Worm (Caenorhabditis elegans) whole organism, late embryonic: ENCODE measurements around the gene H12I19.115.

Experiments
- C08G9.2 ChIP-seq: sonication (generic microtip); optimal IDR thresholded peaks from 2 replicates; lab custom pipeline; 2016; ENCODE audit warnings: mild to moderate bottlenecking, missing genetic modification characterization, moderate library complexity, missing compliant biosample characterization
- C38D4.7 ChIP-seq: fragments of 200-800 bp; sonication (Bioruptor generic); optimal IDR thresholded peaks from 2 replicates; lab custom pipeline; 2018; ENCODE audit warnings: mild to moderate bottlenecking, missing genetic modification characterization, moderate library complexity, missing compliant biosample characterization
- T23F11.4 ChIP-seq: fragments of 200-800 bp; sonication (Bioruptor generic); optimal IDR thresholded peaks from 2 replicates; lab custom pipeline; 2018; ENCODE audit warnings: mild to moderate bottlenecking, missing genetic modification characterization, missing compliant biosample characterization
- ama-1 ChIP-seq: fragments of 150-350 bp; optimal IDR thresholded peaks from 2 replicates; lab custom pipeline; 2014
- ceh-14 ChIP-seq: sonication (generic microtip); optimal IDR thresholded peaks from 2 replicates; lab custom pipeline; 2016; ENCODE audit warnings: missing genotype, missing genetic modification characterization, missing compliant biosample characterization
- ceh-2 ChIP-seq: sonication (generic microtip); optimal IDR thresholded peaks from 2 replicates; lab custom pipeline; 2016; ENCODE audit warnings: missing genotype, missing genetic modification characterization, missing compliant biosample characterization
- ceh-22 ChIP-seq: sonication (generic microtip); optimal IDR thresholded peaks from 2 replicates; lab custom pipeline; 2017; ENCODE audit warnings: missing biosample characterization, missing genetic modification characterization
- ceh-24 ChIP-seq: sonication (generic microtip); optimal IDR thresholded peaks from 2 replicates; lab custom pipeline; 2016; ENCODE audit warnings: mild to moderate bottlenecking, missing genetic modification characterization, missing compliant biosample characterization
- ceh-31 ChIP-seq: sonication (generic microtip); optimal IDR thresholded peaks from 2 replicates; lab custom pipeline; 2016; ENCODE audit warnings: missing genetic modification characterization, missing compliant biosample characterization
- ceh-34 ChIP-seq: sonication (generic microtip); optimal IDR thresholded peaks from 2 replicates; lab custom pipeline; 2016; ENCODE audit warnings: mild to moderate bottlenecking, missing genetic modification characterization, missing compliant biosample characterization
- ceh-45 ChIP-seq: fragments of 200-800 bp; sonication (Bioruptor generic); IDR thresholded peaks from 2 replicates; pipeline ENCODE4 v1.3.6; 2022; ENCODE audit warnings: missing genetic modification reagents, missing genetic modification characterization, missing compliant biosample characterization
- ceh-6 ChIP-seq: fragments of 200-800 bp; sonication (Bioruptor generic); optimal IDR thresholded peaks from 2 replicates; lab custom pipeline; 2018; ENCODE audit warnings: mild to moderate bottlenecking, missing genetic modification characterization, missing compliant biosample characterization
- ceh-9 ChIP-seq: sonication (generic microtip); optimal IDR thresholded peaks from 2 replicates; lab custom pipeline; 2016; ENCODE audit warnings: mild to moderate bottlenecking, missing genetic modification characterization, inconsistent platforms, missing compliant biosample characterization
- che-1 ChIP-seq: sonication (generic microtip); optimal IDR thresholded peaks from 2 replicates; lab custom pipeline; 2016; ENCODE audit warnings: mild to moderate bottlenecking, missing genetic modification characterization, missing compliant biosample characterization
- dve-1 ChIP-seq: sonication (generic microtip); optimal IDR thresholded peaks from 2 replicates; lab custom pipeline; 2017; ENCODE audit warnings: antibody characterized with exemption, mild to moderate bottlenecking, missing genetic modification characterization, missing compliant biosample characterization
- elt-2 ChIP-seq: sonication (generic microtip); optimal IDR thresholded peaks from 2 replicates; lab custom pipeline; 2016; ENCODE audit warnings: missing genetic modification reagents, missing genetic modification characterization, missing compliant biosample characterization
- fkh-10 ChIP-seq: fragments of 150-350 bp; optimal IDR thresholded peaks from 2 replicates; lab custom pipeline; 2014; ENCODE audit warnings: missing biosample characterization, missing genetic modification reagents, missing genetic modification characterization
- hlh-15 ChIP-seq: sonication (generic microtip); optimal IDR thresholded peaks from 2 replicates; lab custom pipeline; 2016; ENCODE audit warnings: missing genetic modification characterization, missing compliant biosample characterization
- hlh-6 ChIP-seq: sonication (generic microtip); optimal IDR thresholded peaks from 2 replicates; lab custom pipeline; 2016; ENCODE audit warnings: missing genotype, missing genetic modification characterization, missing compliant biosample characterization
- hlh-8 ChIP-seq: sonication (generic microtip); optimal IDR thresholded peaks from 2 replicates; lab custom pipeline; 2016; ENCODE audit warnings: missing genotype, missing genetic modification characterization, missing compliant biosample characterization
- madf-2 ChIP-seq: sonication (generic microtip); optimal IDR thresholded peaks from 2 replicates; lab custom pipeline; 2017; ENCODE audit warnings: missing genetic modification characterization, missing compliant biosample characterization
- mec-3 ChIP-seq: sonication (generic microtip); optimal IDR thresholded peaks from 2 replicates; lab custom pipeline; 2016; ENCODE audit warnings: borderline replicate concordance, missing genetic modification characterization, missing compliant biosample characterization
- nhr-11 ChIP-seq: fragments of 150-350 bp; optimal IDR thresholded peaks from 2 replicates; lab custom pipeline; 2014; ENCODE audit warnings: missing biosample characterization, missing genetic modification characterization
- npax-4 ChIP-seq: sonication (generic microtip); optimal IDR thresholded peaks from 2 replicates; lab custom pipeline; 2016; ENCODE audit warnings: missing genetic modification characterization, missing compliant biosample characterization
- odd-2 ChIP-seq: sonication (generic microtip); optimal IDR thresholded peaks from 2 replicates; lab custom pipeline; 2017; ENCODE audit warnings: antibody characterized with exemption, mild to moderate bottlenecking, missing genetic modification characterization, missing compliant biosample characterization
- pax-1 ChIP-seq: fragments of 150-350 bp; optimal IDR thresholded peaks from 2 replicates; lab custom pipeline; 2014; ENCODE audit warnings: missing biosample characterization, missing genetic modification characterization
- pha-2 ChIP-seq: sonication (generic microtip); optimal IDR thresholded peaks from 2 replicates; lab custom pipeline; 2017; ENCODE audit warnings: mild to moderate bottlenecking, missing genetic modification characterization, missing compliant biosample characterization
- pha-4 ChIP-seq: fragments of 150-350 bp; optimal IDR thresholded peaks from 2 replicates; lab custom pipeline; 2018; ENCODE audit warnings: missing biosample characterization, missing genetic modification reagents, missing genetic modification characterization
- pros-1 ChIP-seq: fragments of 150-350 bp; optimal IDR thresholded peaks from 2 replicates; lab custom pipeline; 2014; ENCODE audit warnings: missing biosample characterization, missing genetic modification reagents, missing genetic modification characterization
- ref-2 ChIP-seq: sonication (generic microtip); optimal IDR thresholded peaks from 2 replicates; lab custom pipeline; 2016; ENCODE audit warnings: missing genetic modification characterization, missing compliant biosample characterization
- rnt-1 ChIP-seq: sonication (generic microtip); optimal IDR thresholded peaks from 2 replicates; lab custom pipeline; 2016; ENCODE audit warnings: missing genetic modification characterization, missing compliant biosample characterization
- sdc-2 ChIP-seq: sonication (generic microtip); optimal IDR thresholded peaks from 2 replicates; lab custom pipeline; 2016; ENCODE audit warnings: missing genotype, missing genetic modification characterization, missing compliant biosample characterization
- sox-2 ChIP-seq: fragments of 200-800 bp; sonication (Bioruptor generic); IDR thresholded peaks from 2 replicates; pipeline ENCODE4 v1.3.6; 2022; ENCODE audit warnings: missing genetic modification reagents, missing genetic modification characterization, missing compliant biosample characterization
- sox-4 ChIP-seq: sonication (generic microtip); optimal IDR thresholded peaks from 2 replicates; lab custom pipeline; 2017; ENCODE audit warnings: mild to moderate bottlenecking, missing genetic modification characterization, inconsistent platforms, missing compliant biosample characterization
- tbx-2 ChIP-seq: sonication (generic microtip); optimal IDR thresholded peaks from 2 replicates; lab custom pipeline; 2016; ENCODE audit warnings: missing genetic modification characterization, missing compliant biosample characterization
- tbx-7 ChIP-seq: sonication (generic microtip); optimal IDR thresholded peaks from 2 replicates; lab custom pipeline; 2016; ENCODE audit warnings: missing genotype, missing genetic modification characterization, missing compliant biosample characterization
- ttx-3 ChIP-seq: sonication (generic microtip); optimal IDR thresholded peaks from 2 replicates; lab custom pipeline; 2016; ENCODE audit warnings: missing genetic modification reagents, missing genetic modification characterization, missing compliant biosample characterization
- unc-42 ChIP-seq: sonication (generic microtip); optimal IDR thresholded peaks from 2 replicates; lab custom pipeline; 2016; ENCODE audit warnings: missing genotype, missing genetic modification characterization, missing compliant biosample characterization
- zip-5 ChIP-seq: sonication (generic microtip); optimal IDR thresholded peaks from 2 replicates; lab custom pipeline; 2016; ENCODE audit warnings: missing genetic modification characterization, missing compliant biosample characterization
- ztf-16 ChIP-seq: sonication (generic microtip); optimal IDR thresholded peaks from 2 replicates; lab custom pipeline; 2017; ENCODE audit warnings: missing genetic modification characterization, missing compliant biosample characterization

The H12I19.115 gene

DNA sequence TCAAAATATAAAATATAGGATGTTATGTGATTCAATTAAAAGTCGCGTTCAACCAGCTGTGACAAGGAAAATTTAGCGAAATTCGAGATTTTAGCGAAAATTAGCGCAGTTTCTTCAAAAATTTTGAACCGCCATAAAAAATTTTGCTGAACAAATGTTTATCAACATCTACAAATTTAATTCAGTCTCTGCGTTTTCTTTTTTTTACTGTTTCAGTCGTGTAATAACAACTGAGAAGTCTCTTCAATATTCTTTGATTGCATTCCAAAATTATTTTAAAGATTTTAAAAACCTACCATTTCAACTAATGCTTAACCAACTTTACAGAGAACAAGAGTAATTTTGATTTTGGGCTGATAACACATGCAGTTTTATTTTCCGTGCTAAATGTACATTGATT lies 36.5 kb upstream of the H12I19.115 start:
- no peak for TF ChIP-seq ceh-14 (tag; lab: Kevin White, UChicago)
- TF ChIP-seq ceh-6 (GFP tag; lab: Kevin White, UChicago) = no peak
- no peak for TF ChIP-seq ceh-31 (tag; lab: Kevin White, UChicago)
- TF ChIP-seq odd-2 (tag; lab: Kevin White, UChicago) = no peak
- TF ChIP-seq pha-2 (tag; lab: Kevin White, UChicago) = no peak
- TF ChIP-seq zip-5 (tag; lab: Kevin White, UChicago) = no peak
- TF ChIP-seq sox-2 = no peak
- no peak for TF ChIP-seq C38D4.7 (GFP tag; lab: Kevin White, UChicago)
- no peak for TF ChIP-seq unc-42
- TF ChIP-seq hlh-15 = no peak
- TF ChIP-seq hlh-6 (tag; lab: Kevin White, UChicago) = no peak
- TF ChIP-seq hlh-8 = no peak
- no peak for TF ChIP-seq ceh-22 (tag; lab: Kevin White, UChicago)
- no peak for TF ChIP-seq elt-2 (tag; lab: Kevin White, UChicago)
- TF ChIP-seq sdc-2 (tag; lab: Kevin White, UChicago) = no peak
- no peak for TF ChIP-seq ama-1
- no peak for TF ChIP-seq pros-1 (tag; lab: Kevin White, UChicago)
- TF ChIP-seq sox-4 = no peak

DNA sequence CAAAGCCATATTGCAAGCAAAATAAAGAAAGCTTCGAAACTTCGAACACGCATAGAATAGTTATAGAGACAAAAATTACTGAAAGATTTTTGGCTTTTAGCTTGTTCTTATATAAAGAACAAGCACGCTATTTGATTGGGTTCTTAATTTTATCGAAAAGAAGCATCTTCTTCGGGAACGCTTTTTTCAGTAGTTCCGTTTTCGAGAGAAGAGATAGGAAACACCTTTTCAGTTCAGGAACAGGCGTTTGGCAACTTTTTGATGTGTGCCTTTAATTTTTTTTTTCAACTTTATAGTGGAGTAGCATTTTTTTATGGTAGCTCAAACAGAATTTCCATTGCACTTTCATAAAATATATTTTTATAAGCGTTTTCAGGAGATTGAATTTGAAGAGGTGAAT lies 35.1 kb upstream of the H12I19.115 start, which contains the start of gene R05A10.7:
Gene R05A10.7, minus strand, starts transcription at position 101 of the 400 bp plus-strand sequence.
- TF ChIP-seq mec-3 (tag; lab: Kevin White, UChicago) (no peak), elt-2 (tag; lab: Kevin White, UChicago) (no peak), sox-4 (no peak), madf-2 (no peak), pha-2 (tag; lab: Kevin White, UChicago) (no peak), hlh-8 (no peak), ceh-9 (tag; lab: Kevin White, UChicago) (no peak), fkh-10 (GFP tag; lab: Kevin White, UChicago) (no peak), T23F11.4 (GFP tag; lab: Kevin White, UChicago) (no peak), ceh-45 (GFP tag; lab: Robert Waterston, UW) (no peak), ztf-16 (tag; lab: Kevin White, UChicago) (no peak), ref-2 (tag; lab: Kevin White, UChicago) (no peak), nhr-11 (no peak), hlh-15 (no peak), ama-1 (no peak), pax-1 (tag; lab: Kevin White, UChicago) (no peak), ceh-2 (tag; lab: Kevin White, UChicago) (no peak), dve-1 (tag; lab: Kevin White, UChicago) (no peak), ceh-34 (tag; lab: Kevin White, UChicago) (no peak)

DNA sequence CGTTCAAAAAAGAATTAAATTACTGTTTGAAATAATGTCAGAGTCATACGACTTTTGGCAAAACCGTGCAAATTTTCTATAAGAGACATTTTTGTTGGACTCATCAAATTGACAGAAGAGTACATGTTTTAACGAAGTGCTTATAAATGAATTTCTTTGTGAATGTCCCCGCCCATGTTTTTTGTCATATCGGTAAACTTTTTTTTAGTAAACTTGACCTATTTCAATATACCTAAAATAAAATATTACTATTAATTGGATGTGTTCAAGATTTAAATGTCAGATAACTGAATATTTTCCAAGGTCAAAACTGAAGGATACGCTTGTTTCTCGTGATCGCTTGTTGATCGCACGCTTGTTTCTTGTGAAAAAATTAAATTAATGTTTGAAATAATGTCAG lies 30.4 kb upstream of the H12I19.115 start, which contains the start of gene R05A10.8:
Gene R05A10.8, minus strand, starts transcription at position 101 of the 400 bp plus-strand sequence.
- TF ChIP-seq ttx-3 (tag; lab: Kevin White, UChicago) (no peak), pros-1 (tag; lab: Kevin White, UChicago) (no peak), ceh-24 (no peak), elt-2 (tag; lab: Kevin White, UChicago) (no peak), C08G9.2 (tag; lab: Kevin White, UChicago) (no peak), hlh-15 (no peak), tbx-7 (no peak), ceh-9 (tag; lab: Kevin White, UChicago) (no peak), rnt-1 (no peak), pax-1 (tag; lab: Kevin White, UChicago) (no peak), unc-42 (no peak)

DNA sequence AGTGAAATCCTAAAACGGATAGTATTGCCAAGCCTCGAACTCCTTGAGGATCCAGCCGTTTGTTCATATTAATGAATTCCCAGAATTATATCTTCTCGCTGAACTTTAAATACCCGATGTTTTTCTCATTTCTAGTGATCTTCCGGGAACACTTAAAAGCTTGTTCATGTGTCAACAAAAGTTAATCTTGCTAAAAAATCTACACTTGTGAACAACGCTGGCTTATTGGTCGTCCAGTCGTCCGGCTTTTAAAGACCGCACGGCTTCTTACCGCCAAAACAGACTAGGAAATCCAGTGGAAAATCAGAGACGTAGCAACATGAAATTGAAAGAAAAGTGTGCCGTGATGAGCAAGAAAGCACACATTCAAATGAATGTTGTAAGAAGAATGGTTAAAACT lies 25.6 kb upstream of the H12I19.115 start, which contains the start of gene oac-38:
Gene oac-38, minus strand, starts transcription at position 101 of the 400 bp plus-strand sequence.
- no peak for TF ChIP-seq elt-2 (tag; lab: Kevin White, UChicago)
- no peak for TF ChIP-seq pax-1 (tag; lab: Kevin White, UChicago)
- TF ChIP-seq madf-2 = no peak
- TF ChIP-seq C08G9.2 (tag; lab: Kevin White, UChicago) = no peak
- TF ChIP-seq pha-4 (tag; lab: Kevin White, UChicago) = no peak
- TF ChIP-seq tbx-2 (tag; lab: Kevin White, UChicago) = no peak
- no peak for TF ChIP-seq odd-2 (tag; lab: Kevin White, UChicago)
- no peak for TF ChIP-seq npax-4 (tag; lab: Kevin White, UChicago)
- no peak for TF ChIP-seq che-1 (tag; lab: Kevin White, UChicago)
- TF ChIP-seq pha-2 (tag; lab: Kevin White, UChicago) = no peak
- no peak for TF ChIP-seq ceh-34 (tag; lab: Kevin White, UChicago)
- TF ChIP-seq ceh-45 (GFP tag; lab: Robert Waterston, UW) = no peak
